Worm (Caenorhabditis elegans) whole organism, L4 larva: ENCODE data around the gene glb-17.

Experiments
- F26F4.8 ChIP-seq: fragments of 200-800 bp; sonication (Bioruptor generic); conservative IDR thresholded peaks from 2 replicates; pipeline ENCODE4 v1.3.6; 2022; ENCODE audit warnings: missing genetic modification characterization, missing compliant biosample characterization
- F44E2.7 ChIP-seq: fragments of 200-800 bp; sonication (Bioruptor generic); IDR thresholded peaks from 2 replicates; pipeline ENCODE4 v2.1.2; 2022; ENCODE audit warnings: missing genetic modification characterization, missing compliant biosample characterization
- ZK546.5 ChIP-seq, 2 experiments: sonication (generic microtip); optimal IDR thresholded peaks; 2 replicates each; lab custom pipeline; 2017; ENCODE audit warnings: missing biosample characterization in 2 of 2, missing genetic modification characterization in 2 of 2
- aha-1 ChIP-seq: fragments of 150-350 bp; peaks from one replicate; lab custom pipeline; 2014; ENCODE audit warnings: missing biosample characterization, missing genetic modification characterization
- ama-1 ChIP-seq: fragments of 150-350 bp; optimal IDR thresholded peaks from 2 replicates; lab custom pipeline; 2014; ENCODE audit warnings: inconsistent platforms, mixed read lengths
- arid-1 ChIP-seq: fragments of 200-800 bp; sonication (Bioruptor generic); conservative IDR thresholded peaks from 2 replicates; pipeline ENCODE4 v1.3.6; 2022; ENCODE audit warnings: missing genetic modification reagents, missing genetic modification characterization, missing compliant biosample characterization
- ceh-28 ChIP-seq: fragments of 150-350 bp; optimal IDR thresholded peaks from 2 replicates; lab custom pipeline; 2014; ENCODE audit warnings: missing biosample characterization, missing genetic modification reagents, missing genetic modification characterization
- ceh-32 ChIP-seq: sonication (generic microtip); optimal IDR thresholded peaks from 2 replicates; lab custom pipeline; 2016; ENCODE audit warnings: mild to moderate bottlenecking, missing genetic modification characterization, missing compliant biosample characterization; ENCODE audit not compliant: poor library complexity
- ceh-62 ChIP-seq: sonication (generic microtip); optimal IDR thresholded peaks from 2 replicates; lab custom pipeline; 2017; ENCODE audit warnings: missing biosample characterization, missing genetic modification characterization
- cey-2 ChIP-seq: sonication (generic microtip); optimal IDR thresholded peaks from 3 replicates; lab custom pipeline; 2017; ENCODE audit warnings: missing genetic modification characterization, mild to moderate bottlenecking, missing compliant biosample characterization, antibody characterized with exemption, borderline replicate concordance; ENCODE audit not compliant: insufficient read depth
- daf-16 ChIP-seq, 3 experiments: sonication (generic microtip); optimal IDR thresholded peaks; 2 replicates each; lab custom pipeline; 2016 to 2017; ENCODE audit warnings: missing genetic modification characterization in 3 of 3, missing genetic modification reagents in 3 of 3, mild to moderate bottlenecking in 2 of 3, missing compliant biosample characterization in 2 of 3, missing biosample characterization in 1 of 3, moderate library complexity in 1 of 3
- daf-8 ChIP-seq: fragments of 200-800 bp; sonication (Bioruptor generic); IDR thresholded peaks from 2 replicates; pipeline ENCODE4 v1.3.6; 2022; ENCODE audit warnings: missing genetic modification characterization, missing compliant biosample characterization
- dpl-1 ChIP-seq: fragments of 150-350 bp; optimal IDR thresholded peaks from 2 replicates; lab custom pipeline; 2014; ENCODE audit warnings: missing biosample characterization, missing genetic modification reagents, missing genetic modification characterization
- dve-1 ChIP-seq: sonication (generic microtip); optimal IDR thresholded peaks from 2 replicates; lab custom pipeline; 2017; ENCODE audit warnings: antibody characterized with exemption, mild to moderate bottlenecking, missing genetic modification characterization, missing compliant biosample characterization; ENCODE audit not compliant: insufficient read depth
- gei-8 ChIP-seq: fragments of 200-800 bp; sonication (Bioruptor generic); optimal IDR thresholded peaks from 2 replicates; lab custom pipeline; 2018; ENCODE audit warnings: mild to moderate bottlenecking, missing genetic modification characterization, missing compliant biosample characterization
- hif-1 ChIP-seq, 2 experiments: sonication (generic microtip); optimal IDR thresholded peaks; 2 replicates each; lab custom pipeline; 2016 to 2017; ENCODE audit warnings: missing compliant biosample characterization in 2 of 2, missing genetic modification characterization in 2 of 2, missing genetic modification reagents in 2 of 2, missing genotype in 2 of 2, mild to moderate bottlenecking in 1 of 2
- hlh-11 ChIP-seq: fragments of 200-800 bp; sonication (Bioruptor generic); optimal IDR thresholded peaks from 2 replicates; lab custom pipeline; 2018; ENCODE audit warnings: mild to moderate bottlenecking, missing genetic modification characterization, missing compliant biosample characterization
- hlh-30 ChIP-seq: sonication (generic microtip); optimal IDR thresholded peaks from 2 replicates; lab custom pipeline; 2017; ENCODE audit warnings: antibody characterized with exemption, mild to moderate bottlenecking, missing genetic modification characterization, missing compliant biosample characterization; ENCODE audit not compliant: insufficient read depth
- hmg-1.1 ChIP-seq: fragments of 200-800 bp; sonication (Bioruptor generic); IDR thresholded peaks from 2 replicates; pipeline ENCODE4 v1.3.6; 2022; ENCODE audit warnings: missing genetic modification reagents, missing genetic modification characterization, missing compliant biosample characterization
- jun-1 ChIP-seq: fragments of 150-350 bp; optimal IDR thresholded peaks from 2 replicates; lab custom pipeline; 2014; ENCODE audit warnings: missing biosample characterization, missing genetic modification reagents, missing genetic modification characterization
- lim-7 ChIP-seq: fragments of 200-800 bp; sonication (Bioruptor generic); IDR thresholded peaks from 2 replicates; pipeline ENCODE4 v1.3.6; 2022; ENCODE audit warnings: missing genetic modification characterization, missing compliant biosample characterization
- lin-1 ChIP-seq: fragments of 200-800 bp; sonication (Bioruptor generic); IDR thresholded peaks from 2 replicates; pipeline ENCODE4 v1.3.6; 2022; ENCODE audit warnings: missing genetic modification reagents, missing genetic modification characterization, missing compliant biosample characterization
- lin-13 ChIP-seq: fragments of 150-350 bp; optimal IDR thresholded peaks from 2 replicates; lab custom pipeline; 2014; ENCODE audit warnings: missing biosample characterization, missing genetic modification reagents, missing genetic modification characterization
- lir-3 ChIP-seq: sonication (generic microtip); optimal IDR thresholded peaks from 2 replicates; lab custom pipeline; 2016; ENCODE audit warnings: mild to moderate bottlenecking, missing genetic modification characterization, missing compliant biosample characterization
- madf-9 ChIP-seq: fragments of 200-800 bp; sonication (Bioruptor generic); conservative IDR thresholded peaks from 2 replicates; pipeline ENCODE4 v1.3.6; 2022; ENCODE audit warnings: missing genetic modification reagents, missing genetic modification characterization, missing compliant biosample characterization
- mdl-1 ChIP-seq, 2 experiments: fragments of 150-350 bp in 1 of 2; sonication (generic microtip) in 1 of 2; optimal IDR thresholded peaks; 2 replicates each; lab custom pipeline; 2014 to 2017; ENCODE audit warnings: missing biosample characterization in 2 of 2, missing genetic modification characterization in 2 of 2
- mdt-29 ChIP-seq: fragments of 200-800 bp; sonication (Bioruptor generic); IDR thresholded peaks from 2 replicates; pipeline ENCODE4 v1.3.6; 2022; ENCODE audit warnings: missing genetic modification reagents, missing genetic modification characterization, missing compliant biosample characterization
- mes-2 ChIP-seq: sonication (generic microtip); optimal IDR thresholded peaks from 2 replicates; lab custom pipeline; 2016; ENCODE audit warnings: missing genotype, mild to moderate bottlenecking, missing genetic modification characterization, missing compliant biosample characterization; ENCODE audit not compliant: poor library complexity, severe bottlenecking
- mxl-2 ChIP-seq: fragments of 200-800 bp; sonication (Bioruptor generic); conservative IDR thresholded peaks from 2 replicates; pipeline ENCODE4 v1.3.6; 2022; ENCODE audit warnings: missing genetic modification reagents, missing genetic modification characterization, missing compliant biosample characterization
- mxl-3 ChIP-seq: fragments of 200-800 bp; sonication (Bioruptor generic); optimal IDR thresholded peaks from 2 replicates; lab custom pipeline; 2018; ENCODE audit warnings: mild to moderate bottlenecking, missing genetic modification characterization, missing compliant biosample characterization
- nhr-10 ChIP-seq: fragments of 150-350 bp; optimal IDR thresholded peaks from 2 replicates; lab custom pipeline; 2014; ENCODE audit warnings: missing biosample characterization, missing genetic modification characterization
- nhr-25 ChIP-seq: sonication (generic microtip); optimal IDR thresholded peaks from 2 replicates; lab custom pipeline; 2017; ENCODE audit warnings: missing genetic modification characterization, mild to moderate bottlenecking, missing compliant biosample characterization, antibody characterized with exemption, moderate library complexity, borderline replicate concordance; ENCODE audit not compliant: insufficient read depth
- nhr-28 ChIP-seq: fragments of 150-350 bp; optimal IDR thresholded peaks from 2 replicates; lab custom pipeline; 2014; ENCODE audit warnings: missing biosample characterization, missing genetic modification characterization
- nhr-41 ChIP-seq: fragments of 200-800 bp; sonication (Bioruptor generic); IDR thresholded peaks from 2 replicates; pipeline ENCODE4 v1.3.6; 2022; ENCODE audit warnings: missing genetic modification reagents, missing genetic modification characterization, missing compliant biosample characterization
- nhr-6 ChIP-seq: fragments of 150-350 bp; optimal IDR thresholded peaks from 2 replicates; lab custom pipeline; 2014; ENCODE audit warnings: missing biosample characterization, missing genetic modification characterization
- nhr-77 ChIP-seq: fragments of 150-350 bp; optimal IDR thresholded peaks from 2 replicates; lab custom pipeline; 2014; ENCODE audit warnings: missing biosample characterization, missing genetic modification characterization
- pha-4 ChIP-seq, 2 experiments: fragments of 150-350 bp in 1 of 2; fragments of 200-800 bp in 1 of 2; sonication (Bioruptor generic) in 1 of 2; IDR thresholded peaks in 1 of 2; optimal IDR thresholded peaks in 1 of 2; 2 replicates each; pipeline versions ENCODE4 v1.3.6 to Lab custom; 2014 to 2022; ENCODE audit warnings: missing genetic modification characterization in 2 of 2, missing genetic modification reagents in 2 of 2, missing biosample characterization in 1 of 2, missing compliant biosample characterization in 1 of 2
- sdz-12 ChIP-seq: fragments of 200-800 bp; sonication (Bioruptor generic); optimal IDR thresholded peaks from 2 replicates; lab custom pipeline; 2018; ENCODE audit warnings: mild to moderate bottlenecking, missing genetic modification characterization, missing compliant biosample characterization
- set-16 ChIP-seq: fragments of 200-800 bp; sonication (Bioruptor generic); IDR thresholded peaks from 2 replicates; pipeline ENCODE4 v1.3.6; 2022; ENCODE audit warnings: missing genetic modification reagents, missing genetic modification characterization, missing compliant biosample characterization
- unc-130 ChIP-seq: sonication (generic microtip); optimal IDR thresholded peaks from 2 replicates; lab custom pipeline; 2016; ENCODE audit warnings: missing genetic modification reagents, missing genetic modification characterization, missing compliant biosample characterization
- unc-39 ChIP-seq: sonication (generic microtip); optimal IDR thresholded peaks from 2 replicates; lab custom pipeline; 2017; ENCODE audit warnings: missing biosample characterization, missing genetic modification characterization
- unc-62 ChIP-seq, 3 experiments: fragments of 150-350 bp in 1 of 3; sonication (generic microtip); optimal IDR thresholded peaks in 2 of 3; peaks in 1 of 3; 1 replicate in 1 of 3; 2 replicates in 2 of 3; lab custom pipeline; 2014 to 2017; ENCODE audit warnings: missing biosample characterization in 3 of 3, missing genetic modification characterization in 3 of 3, missing genetic modification reagents in 3 of 3, missing genotype in 1 of 3
- ztf-11 ChIP-seq: fragments of 150-350 bp; optimal IDR thresholded peaks from 2 replicates; lab custom pipeline; 2014; ENCODE audit warnings: missing biosample characterization, missing genetic modification characterization

Gene glb-17

DNA sequence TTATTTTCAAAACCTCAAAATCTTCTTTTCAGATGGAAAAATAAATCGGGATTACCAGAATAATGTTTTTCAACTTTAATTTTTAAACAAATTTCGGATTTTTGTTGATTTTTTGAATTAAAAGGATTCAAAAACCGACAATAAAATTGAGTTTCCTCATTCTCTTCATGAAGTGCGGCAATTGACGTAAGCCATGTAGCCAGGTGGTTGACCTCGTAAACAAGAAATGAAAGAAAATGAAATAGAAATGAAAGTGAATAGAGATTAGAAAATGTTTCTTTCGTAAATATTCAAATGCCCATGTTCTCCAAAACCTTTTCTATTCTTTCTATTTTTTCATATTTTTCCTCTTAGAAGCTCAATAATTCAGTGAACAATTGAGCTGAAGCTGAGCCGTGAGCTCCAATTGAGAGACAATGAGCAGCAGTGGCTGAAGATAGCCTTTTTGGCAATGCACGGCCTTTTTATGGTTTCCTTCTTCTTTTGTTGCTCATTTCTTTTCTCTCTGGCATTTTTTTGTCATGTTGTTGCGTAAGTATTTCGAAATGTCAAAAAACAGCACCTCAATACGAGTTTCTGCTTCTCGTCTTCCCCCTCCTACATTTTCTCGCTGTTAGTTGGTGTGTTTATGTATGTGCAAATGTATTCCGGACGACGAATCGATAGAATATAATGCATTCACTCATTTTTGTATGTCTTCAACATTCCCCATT is 27.0 kb downstream of the glb-17 start:
- TF ChIP-seq daf-16 (GFP tag; optimal IDR thresholded peaks at IDR 0.05; lab: Kevin White, UChicago): peak in 1 of 2 experiments; percentile 26
- TF ChIP-seq daf-16 (tag; optimal IDR thresholded peaks at IDR 0.05; lab: Kevin White, UChicago): peak; percentile 23
- TF ChIP-seq cey-2 (tag; lab: Kevin White, UChicago): no peak
- 0 out of 2 replicates have a peak, but pooled peaks have one; percentile 19 for TF ChIP-seq pha-4 (GFP tag; IDR thresholded peaks at IDR 0.05; lab: Robert Waterston, UW)
- no peak for TF ChIP-seq pha-4 (tag; optimal IDR thresholded peaks at IDR 0.05; lab: Kevin White, UChicago)
- peak; percentile 6 for TF ChIP-seq mes-2 (tag; lab: Kevin White, UChicago)

DNA sequence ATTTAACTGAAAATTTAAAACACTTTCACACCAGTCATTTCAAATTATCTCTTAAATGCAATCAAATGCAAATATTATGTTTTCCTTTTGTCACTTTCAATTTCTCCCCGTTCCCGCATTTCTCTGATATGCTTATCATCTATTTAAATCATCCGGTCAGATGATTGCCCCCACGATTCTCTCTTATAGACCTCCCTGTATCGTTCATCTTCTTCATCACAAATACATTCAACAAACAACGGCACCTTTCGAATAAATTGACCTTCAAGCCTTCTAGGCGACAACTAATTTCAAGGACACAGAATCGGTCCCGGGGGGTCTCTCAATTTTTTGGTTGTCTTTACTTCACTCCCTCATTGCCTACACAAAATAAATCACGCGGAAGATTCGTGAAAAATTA is 27.9 kb downstream of the glb-17 start:
- TF ChIP-seq nhr-41 (GFP tag; lab: Robert Waterston, UW) (no peak), daf-8 (GFP tag; lab: Robert Waterston, UW) (no peak), ztf-11 (tag; lab: Kevin White, UChicago) (no peak), madf-9 (GFP tag; lab: Robert Waterston, UW) (no peak), unc-130 (no peak), F44E2.7 (GFP tag; lab: Robert Waterston, UW) (no peak), mdt-29 (GFP tag; lab: Robert Waterston, UW) (no peak), nhr-25 (tag; lab: Kevin White, UChicago) (peak; percentile 6), mdl-1 (tag; optimal IDR thresholded peaks at IDR 0.05; lab: Kevin White, UChicago) (peak in 1 of 2 experiments; percentile 20), mxl-2 (GFP tag; lab: Robert Waterston, UW) (no peak), jun-1 (no peak), pha-4 (GFP tag; IDR thresholded peaks at IDR 0.05; lab: Robert Waterston, UW) (no peak), pha-4 (tag; optimal IDR thresholded peaks at IDR 0.05; lab: Kevin White, UChicago) (no peak), ceh-28 (no peak), lin-13 (GFP tag; lab: Kevin White, UChicago) (no peak), nhr-77 (no peak), hmg-1.1 (GFP tag; lab: Robert Waterston, UW) (no peak), nhr-28 (tag; lab: Kevin White, UChicago) (peak; percentile 67), ama-1 (no peak), unc-39 (tag; lab: Kevin White, UChicago) (no peak), arid-1 (no peak), aha-1 (tag; lab: Kevin White, UChicago) (no peak), sdz-12 (GFP tag; lab: Kevin White, UChicago) (no peak), ceh-32 (tag; lab: Kevin White, UChicago) (no peak), dve-1 (tag; lab: Kevin White, UChicago) (peak; percentile 5), set-16 (GFP tag; lab: Robert Waterston, UW) (no peak), lir-3 (no peak), lim-7 (GFP tag; lab: Robert Waterston, UW) (no peak), hlh-11 (peak; percentile 32), ZK546.5 (tag; optimal IDR thresholded peaks at IDR 0.05; lab: Kevin White, UChicago) (no peak), hlh-30 (tag; lab: Kevin White, UChicago) (peak; percentile 46), ceh-62 (tag; lab: Kevin White, UChicago) (no peak), hif-1 (tag; optimal IDR thresholded peaks at IDR 0.05; lab: Kevin White, UChicago) (no peak), gei-8 (GFP tag; lab: Kevin White, UChicago) (no peak), nhr-10 (tag; lab: Kevin White, UChicago) (no peak), daf-16 (GFP tag; optimal IDR thresholded peaks at IDR 0.05; lab: Kevin White, UChicago) (no peak), daf-16 (tag; optimal IDR thresholded peaks at IDR 0.05; lab: Kevin White, UChicago) (peak; percentile 14), lin-1 (GFP tag; lab: Robert Waterston, UW) (no peak), nhr-6 (tag; lab: Kevin White, UChicago) (peak; percentile 19), mxl-3 (GFP tag; lab: Kevin White, UChicago) (peak; percentile 3), unc-62 (GFP tag; optimal IDR thresholded peaks at IDR 0.05 in 1 of 2; lab: Kevin White, UChicago) (peak in 1 of 2 experiments; percentile 91), unc-62 (tag; optimal IDR thresholded peaks at IDR 0.05; lab: Kevin White, UChicago) (no peak), mes-2 (tag; lab: Kevin White, UChicago) (peak; percentile 32), dpl-1 (GFP tag; lab: Kevin White, UChicago) (no peak), F26F4.8 (no peak)
